Fruit fly (Drosophila melanogaster) Kc167 (cell line): ENCODE measurements around the gene nbs.

Experiments
- Myc ChIP-seq: fragments of >200 bp; optimal IDR thresholded peaks from 2 replicates; lab custom pipeline; 2017; ENCODE audit warnings: missing external identifiers
- Sin3A ChIP-seq: fragments of >200 bp; optimal IDR thresholded peaks from 2 replicates; lab custom pipeline; 2018; ENCODE audit warnings: missing external identifiers
- h ChIP-seq: fragments of >200 bp; optimal IDR thresholded peaks from 3 replicates; lab custom pipeline; 2018; ENCODE audit warnings: missing external identifiers
- insv ChIP-seq: fragments of >200 bp; optimal IDR thresholded peaks from 3 replicates; lab custom pipeline; 2018; ENCODE audit warnings: missing external identifiers
- psq ChIP-seq: fragments of >200 bp; optimal IDR thresholded peaks from 2 replicates; lab custom pipeline; 2017; ENCODE audit warnings: missing external identifiers
- ttk ChIP-seq: sonication (Bioruptor generic); optimal IDR thresholded peaks from 2 replicates; lab custom pipeline; 2017; ENCODE audit warnings: missing external identifiers

DNA sequence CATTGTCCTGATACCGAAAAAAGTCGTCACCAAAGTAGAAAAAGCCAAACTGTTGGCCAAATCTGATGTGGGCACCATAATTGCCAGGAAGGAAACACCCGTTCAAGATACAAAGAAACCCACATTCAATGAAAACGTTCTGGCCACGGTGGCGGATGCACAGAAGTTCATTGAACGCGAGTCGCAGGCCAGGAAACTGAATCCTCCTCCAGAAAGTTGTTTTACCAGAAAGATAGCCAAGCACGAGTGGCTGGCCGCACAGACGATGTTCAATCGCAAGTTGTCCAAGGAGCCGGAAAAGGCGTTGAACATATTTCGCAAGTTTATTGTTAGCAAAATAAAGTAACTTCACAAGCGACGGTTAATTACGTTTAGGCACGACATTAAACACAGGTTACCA lies 2.9 kb downstream of the nbs start:
- TF ChIP-seq h (lab: Kevin White, UChicago): no peak
- TF ChIP-seq ttk: no peak
- TF ChIP-seq Myc (lab: Kevin White, UChicago): no peak
- TF ChIP-seq Sin3A (lab: Kevin White, UChicago): no peak
- no peak for TF ChIP-seq psq (lab: Kevin White, UChicago)
- TF ChIP-seq insv: no peak
